Worm (Caenorhabditis elegans): ENCODE measurements around the gene fbxa-154.

The fbxa-154 gene

ce11 chrV:15569702-15570430 is 35.1 kb downstream of the fbxa-154 start, which contains the start of gene lsm-5 (continued):
- TF ChIP-seq pha-4 (GFP tag; IDR thresholded peaks at IDR 0.05) (no peak), pha-4 (tag; optimal IDR thresholded peaks at IDR 0.05) (no peak), hlh-30 (tag; optimal IDR thresholded peaks at IDR 0.05; ENCODE audit: insufficient read depth) (peak; percentile 46), spr-1 (tag; optimal IDR thresholded peaks at IDR 0.05) (no peak), lim-7 (GFP tag; IDR thresholded peaks at IDR 0.05) (no peak), lin-13 (GFP tag; optimal IDR thresholded peaks at IDR 0.05) (no peak), mxl-3 (GFP tag; optimal IDR thresholded peaks at IDR 0.05) (no peak), dmd-8 (GFP tag; IDR thresholded peaks at IDR 0.05) (no peak), F44E2.7 (GFP tag; IDR thresholded peaks at IDR 0.05) (no peak), daf-19 (GFP tag; conservative IDR thresholded peaks at IDR 0.05) (no peak), ctbp-1 (GFP tag; IDR thresholded peaks at IDR 0.05) (no peak), nhr-41 (GFP tag; IDR thresholded peaks at IDR 0.05) (no peak), snpc-4 (tag; optimal IDR thresholded peaks at IDR 0.05) (no peak), F10B5.3 (tag; optimal IDR thresholded peaks at IDR 0.05) (no peak), Y5F2A.4 (GFP tag; optimal IDR thresholded peaks at IDR 0.05) (no peak), lin-15B (tag; optimal IDR thresholded peaks at IDR 0.05) (no peak), dpl-1 (GFP tag; optimal IDR thresholded peaks at IDR 0.05) (peak; percentile 93), mxl-2 (GFP tag; conservative IDR thresholded peaks at IDR 0.05) (no peak), ceh-28 (tag; optimal IDR thresholded peaks at IDR 0.05) (no peak), mdt-29 (GFP tag; IDR thresholded peaks at IDR 0.05) (no peak), zfp-2 (tag; optimal IDR thresholded peaks at IDR 0.05) (no peak), ces-1 (GFP tag; optimal IDR thresholded peaks at IDR 0.05) (no peak), ama-1 (optimal IDR thresholded peaks at IDR 0.05) (peak; percentile 94), lin-38 (GFP tag; IDR thresholded peaks at IDR 0.05) (no peak; the same call in 1 of the 2 replicates), pqm-1 (tag; optimal IDR thresholded peaks at IDR 0.05) (no peak), D1046.2 (GFP tag; IDR thresholded peaks at IDR 0.05) (no peak), zip-2 (tag; optimal IDR thresholded peaks at IDR 0.05) (no peak), T26A8.4 (GFP tag; IDR thresholded peaks at IDR 0.05) (no peak), mes-2 (tag; optimal IDR thresholded peaks at IDR 0.05; ENCODE audit: poor library complexity, severe bottlenecking) (peak; percentile 75), nhr-25 (tag; optimal IDR thresholded peaks at IDR 0.05; ENCODE audit: borderline replicate concordance, insufficient read depth) (no peak), nhr-237 (tag; optimal IDR thresholded peaks at IDR 0.05) (no peak), ztf-7 (tag; optimal IDR thresholded peaks at IDR 0.05) (no peak), fos-1 (tag; optimal IDR thresholded peaks at IDR 0.05) (no peak), cey-2 (tag; optimal IDR thresholded peaks at IDR 0.05; ENCODE audit: borderline replicate concordance, insufficient read depth) (no peak), ceh-82 (tag; optimal IDR thresholded peaks at IDR 0.05) (no peak), hif-1 (tag; optimal IDR thresholded peaks at IDR 0.05) (peak in 1 of 2 experiments; percentile 19), nhr-42 (GFP tag; IDR thresholded peaks at IDR 0.05) (no peak), dmd-6 (GFP tag; IDR thresholded peaks at IDR 0.05) (no peak), dve-1 (tag; optimal IDR thresholded peaks at IDR 0.05; ENCODE audit: insufficient read depth) (peak; percentile 11), F49E8.2 (tag; optimal IDR thresholded peaks at IDR 0.05; ENCODE audit: borderline replicate concordance) (no peak), hlh-11 (tag; optimal IDR thresholded peaks at IDR 0.05) (no peak), ztf-11 (tag; optimal IDR thresholded peaks at IDR 0.05) (no peak), Y75B8A.6 (GFP tag; IDR thresholded peaks at IDR 0.05) (no peak), nhr-48 (tag; optimal IDR thresholded peaks at IDR 0.05) (no peak), lin-1 (GFP tag; IDR thresholded peaks at IDR 0.05) (no peak), ceh-62 (tag; optimal IDR thresholded peaks at IDR 0.05) (no peak), unc-39 (tag; optimal IDR thresholded peaks at IDR 0.05) (no peak), egl-27 (tag; optimal IDR thresholded peaks at IDR 0.05) (no peak), arid-1 (GFP tag; conservative IDR thresholded peaks at IDR 0.05) (no peak), ZK546.5 (tag; optimal IDR thresholded peaks at IDR 0.05) (no peak), nhr-102 (tag; optimal IDR thresholded peaks at IDR 0.05) (no peak)
